Fruit fly (Drosophila melanogaster) whole organism, embryonic: Measurements from ENCODE around the gene Act87E.

ENCODE experiments used
- ATbp ChIP-seq: fragments of 200-800 bp; sonication (Bioruptor generic); optimal IDR thresholded peaks from 2 replicates; lab custom pipeline; 2017; ENCODE audit warnings: missing biosample characterization, mild to moderate bottlenecking, missing genetic modification characterization, missing genetic modification reagents
- Antp ChIP-seq: fragments of 200-800 bp; sonication (Bioruptor generic); optimal IDR thresholded peaks from 3 replicates; lab custom pipeline; 2016; ENCODE audit warnings: missing biosample characterization, missing genetic modification characterization
- CG10321 ChIP-seq: fragments of 200-800 bp; sonication (Bioruptor generic); IDR thresholded peaks from 2 replicates; pipeline ENCODE4 v1.3.6; 2022; ENCODE audit warnings: missing biosample characterization, missing genetic modification characterization
- CG10366 ChIP-seq: fragments of 200-800 bp; sonication (Bioruptor generic); IDR thresholded peaks from 2 replicates; pipeline ENCODE4 v1.3.6; 2022; ENCODE audit warnings: missing biosample characterization, missing genetic modification characterization
- CG10959 ChIP-seq: fragments of 200-800 bp; sonication (Bioruptor generic); IDR thresholded peaks from 2 replicates; pipeline ENCODE4 v1.3.6; 2022; ENCODE audit warnings: missing biosample characterization, missing genetic modification characterization
- CG11696 ChIP-seq: fragments of 200-800 bp; sonication (Bioruptor generic); IDR thresholded peaks from 2 replicates; pipeline ENCODE4 v1.3.6; 2022; ENCODE audit warnings: missing biosample characterization, missing genetic modification characterization
- CG1233 ChIP-seq: fragments of 200-800 bp; sonication (Bioruptor generic); optimal IDR thresholded peaks from 4 replicates; lab custom pipeline; 2018; ENCODE audit warnings: missing biosample characterization, mild to moderate bottlenecking, missing genetic modification characterization
- CG13894 ChIP-seq: fragments of 200-800 bp; sonication (Bioruptor generic); optimal IDR thresholded peaks from 3 replicates; lab custom pipeline; 2018; ENCODE audit warnings: missing biosample characterization, mild to moderate bottlenecking, missing genetic modification characterization, moderate library complexity
- CG14860 ChIP-seq: fragments of 200-800 bp; sonication (Bioruptor generic); IDR thresholded peaks from 3 replicates; pipeline ENCODE4 v1.3.6; 2022; ENCODE audit warnings: missing biosample characterization, missing genetic modification characterization; ENCODE audit not compliant: partially characterized antibody
- CG15514 ChIP-seq: fragments of 200-800 bp; sonication (Bioruptor generic); optimal IDR thresholded peaks from 3 replicates; lab custom pipeline; 2017; ENCODE audit warnings: missing biosample characterization, missing genetic modification characterization, mild to moderate bottlenecking, moderate library complexity, missing genetic modification reagents
- CG1602 ChIP-seq: fragments of 200-800 bp; sonication (Bioruptor generic); optimal IDR thresholded peaks from 3 replicates; lab custom pipeline; 2016; ENCODE audit warnings: missing biosample characterization, missing genetic modification characterization
- CG1603 ChIP-seq: fragments of 200-800 bp; sonication (Bioruptor generic); optimal IDR thresholded peaks from 2 replicates; lab custom pipeline; 2019; ENCODE audit warnings: missing biosample characterization, mild to moderate bottlenecking, missing genetic modification characterization, moderate library complexity
- CG18262 ChIP-seq: fragments of 200-800 bp; optimal IDR thresholded peaks from 3 replicates; lab custom pipeline; 2019; ENCODE audit warnings: missing biosample characterization, mild to moderate bottlenecking, missing genetic modification characterization, moderate library complexity
- CG31441 ChIP-seq: fragments of 200-800 bp; sonication (Bioruptor generic); IDR thresholded peaks from 2 replicates; pipeline ENCODE4 v1.3.6; 2022; ENCODE audit warnings: missing biosample characterization, missing genetic modification characterization
- CG32772 ChIP-seq: fragments of 200-800 bp; sonication (Bioruptor generic); IDR thresholded peaks from 2 replicates; pipeline ENCODE4 v1.3.6; 2022; ENCODE audit warnings: missing biosample characterization, missing genetic modification characterization
- CG6654 ChIP-seq: fragments of 200-800 bp; sonication (Bioruptor generic); optimal IDR thresholded peaks from 2 replicates; lab custom pipeline; 2017; ENCODE audit warnings: missing biosample characterization, mild to moderate bottlenecking, missing genetic modification characterization
- CG6689 ChIP-seq: fragments of 200-800 bp; sonication (Bioruptor generic); IDR thresholded peaks from 2 replicates; pipeline ENCODE4 v1.3.6; 2022; ENCODE audit warnings: missing biosample characterization, missing genetic modification characterization
- CG7839 ChIP-seq: fragments of 200-800 bp; sonication (Bioruptor generic); optimal IDR thresholded peaks from 3 replicates; lab custom pipeline; 2018; ENCODE audit warnings: missing biosample characterization, mild to moderate bottlenecking, missing genetic modification characterization, moderate library complexity
- CG8388 ChIP-seq: fragments of 200-800 bp; sonication (Bioruptor generic); optimal IDR thresholded peaks from 2 replicates; lab custom pipeline; 2019; ENCODE audit warnings: missing biosample characterization, mild to moderate bottlenecking, missing genetic modification characterization, moderate library complexity
- CG8924 ChIP-seq: fragments of 200-800 bp; optimal IDR thresholded peaks from 3 replicates; lab custom pipeline; 2019; ENCODE audit warnings: missing biosample characterization, mild to moderate bottlenecking, missing genetic modification characterization, moderate library complexity
- CG8944 ChIP-seq: fragments of 200-800 bp; sonication (Bioruptor generic); optimal IDR thresholded peaks from 3 replicates; lab custom pipeline; 2016; ENCODE audit warnings: missing biosample characterization, missing genetic modification characterization
- Elba2 ChIP-seq: fragments of 200-800 bp; sonication (Bioruptor generic); optimal IDR thresholded peaks from 3 replicates; lab custom pipeline; 2016; ENCODE audit warnings: missing biosample characterization, missing genetic modification characterization
- Gsc ChIP-seq: fragments of 200-800 bp; sonication (Bioruptor generic); IDR thresholded peaks from 2 replicates; pipeline ENCODE4 v1.3.6; 2022; ENCODE audit warnings: missing biosample characterization, missing genetic modification characterization
- Hmr ChIP-seq: fragments of 200-800 bp; sonication (Bioruptor generic); optimal IDR thresholded peaks from 3 replicates; lab custom pipeline; 2017; ENCODE audit warnings: mild to moderate bottlenecking, missing biosample characterization, missing genetic modification reagents, missing genetic modification characterization
- Hsf ChIP-seq: fragments of 200-800 bp; sonication (Bioruptor generic); optimal IDR thresholded peaks from 3 replicates; lab custom pipeline; 2016; ENCODE audit warnings: missing biosample characterization, missing genetic modification characterization
- NC2β ChIP-seq: fragments of 200-800 bp; sonication (Bioruptor generic); optimal IDR thresholded peaks from 2 replicates; lab custom pipeline; 2016; ENCODE audit warnings: missing biosample characterization, missing genetic modification characterization
- Nf-YA ChIP-seq: fragments of 200-800 bp; sonication (Bioruptor generic); IDR thresholded peaks from 2 replicates; pipeline ENCODE4 v1.3.6; 2022; ENCODE audit warnings: missing biosample characterization, missing genetic modification characterization
- Ssrp ChIP-seq: fragments of 200-800 bp; sonication (Bioruptor generic); optimal IDR thresholded peaks from 2 replicates; lab custom pipeline; 2018; ENCODE audit warnings: missing biosample characterization, mild to moderate bottlenecking, missing genetic modification characterization, moderate library complexity
- Xbp1 ChIP-seq: fragments of 200-800 bp; sonication (Bioruptor generic); optimal IDR thresholded peaks from 3 replicates; lab custom pipeline; 2016; ENCODE audit warnings: missing biosample characterization, mild to moderate bottlenecking, missing genetic modification characterization
- ara ChIP-seq: fragments of 200-800 bp; sonication (Bioruptor generic); IDR thresholded peaks from 2 replicates; pipeline ENCODE4 v1.3.6; 2022; ENCODE audit warnings: missing biosample characterization, missing genetic modification characterization
- az2 ChIP-seq: fragments of 200-800 bp; sonication (Bioruptor generic); optimal IDR thresholded peaks from 3 replicates; lab custom pipeline; 2016; ENCODE audit warnings: missing biosample characterization, missing genetic modification characterization
- cad ChIP-seq: fragments of >200 bp; optimal IDR thresholded peaks from 2 replicates; lab custom pipeline; 2017; ENCODE audit warnings: missing biosample characterization, missing genetic modification characterization
- dan ChIP-seq: fragments of 200-800 bp; sonication (Bioruptor generic); IDR thresholded peaks from 2 replicates; pipeline ENCODE4 v1.3.6; 2022; ENCODE audit warnings: missing biosample characterization, missing genetic modification characterization
- dmrt99B ChIP-seq: fragments of 200-800 bp; sonication (Bioruptor generic); optimal IDR thresholded peaks from 2 replicates; lab custom pipeline; 2018; ENCODE audit warnings: missing biosample characterization, mild to moderate bottlenecking, missing genetic modification characterization, moderate library complexity
- dysf ChIP-seq: fragments of 200-800 bp; sonication (Bioruptor generic); IDR thresholded peaks from 3 replicates; pipeline ENCODE4 v1.3.6; 2022; ENCODE audit warnings: missing biosample characterization, missing genetic modification characterization
- esg ChIP-seq: fragments of 200-800 bp; sonication (Bioruptor generic); conservative IDR thresholded peaks from 2 replicates; pipeline ENCODE4 v1.3.6; 2022; ENCODE audit warnings: missing biosample characterization, missing genetic modification characterization
- jumu ChIP-seq: fragments of 200-800 bp; sonication (Bioruptor generic); optimal IDR thresholded peaks from 3 replicates; lab custom pipeline; 2016; ENCODE audit warnings: missing biosample characterization, missing genetic modification characterization
- lmd ChIP-seq: fragments of 200-800 bp; sonication (Bioruptor generic); IDR thresholded peaks from 2 replicates; pipeline ENCODE4 v1.3.6; 2022; ENCODE audit warnings: missing biosample characterization, missing genetic modification characterization
- lola ChIP-seq, 3 experiments: fragments of >200 bp in 2 of 3; fragments of 200-800 bp in 1 of 3; sonication (Bioruptor generic) in 1 of 3; optimal IDR thresholded peaks; 2 replicates each; lab custom pipeline; 2017 to 2019; ENCODE audit warnings: missing biosample characterization in 3 of 3, missing genetic modification characterization in 3 of 3, mild to moderate bottlenecking in 1 of 3, moderate library complexity in 1 of 3
- luna ChIP-seq: fragments of 200-800 bp; sonication (Bioruptor generic); optimal IDR thresholded peaks from 2 replicates; lab custom pipeline; 2016; ENCODE audit warnings: missing biosample characterization, missing genetic modification characterization
- mirr ChIP-seq: fragments of 200-800 bp; sonication (Bioruptor generic); optimal IDR thresholded peaks from 3 replicates; lab custom pipeline; 2018; ENCODE audit warnings: missing biosample characterization, mild to moderate bottlenecking, missing genetic modification characterization
- pnt ChIP-seq: fragments of 200-800 bp; sonication (Bioruptor generic); optimal IDR thresholded peaks from 3 replicates; lab custom pipeline; 2016; ENCODE audit warnings: missing biosample characterization, missing genetic modification characterization
- ro ChIP-seq: fragments of 200-800 bp; sonication (Bioruptor generic); IDR thresholded peaks from 2 replicates; pipeline ENCODE4 v1.3.6; 2022; ENCODE audit warnings: missing biosample characterization, missing genetic modification characterization
- salm ChIP-seq: fragments of 200-800 bp; sonication (Bioruptor generic); optimal IDR thresholded peaks from 2 replicates; lab custom pipeline; 2018; ENCODE audit warnings: missing biosample characterization, mild to moderate bottlenecking, missing genetic modification characterization
- seq ChIP-seq: fragments of 200-800 bp; sonication (Bioruptor generic); IDR thresholded peaks from 2 replicates; pipeline ENCODE4 v1.3.6; 2022; ENCODE audit warnings: missing biosample characterization, missing genetic modification characterization
- sim ChIP-seq: fragments of 200-800 bp; sonication (Bioruptor generic); IDR thresholded peaks from 2 replicates; pipeline ENCODE4 v1.3.6; 2022; ENCODE audit warnings: missing biosample characterization, missing genetic modification characterization
- slp2 ChIP-seq: fragments of 200-800 bp; sonication (Bioruptor generic); optimal IDR thresholded peaks from 2 replicates; lab custom pipeline; 2016; ENCODE audit warnings: missing biosample characterization, missing genetic modification characterization
- tgo ChIP-seq: fragments of 200-800 bp; sonication (Bioruptor generic); IDR thresholded peaks from 3 replicates; pipeline ENCODE4 v1.3.6; 2022; ENCODE audit warnings: missing biosample characterization, missing genetic modification characterization
- twi ChIP-seq: fragments of 200-800 bp; optimal IDR thresholded peaks from 2 replicates; lab custom pipeline; 2019; ENCODE audit warnings: missing biosample characterization, mild to moderate bottlenecking, missing genetic modification characterization, moderate library complexity
- zf30C ChIP-seq: fragments of 200-800 bp; sonication (Bioruptor generic); optimal IDR thresholded peaks from 3 replicates; lab custom pipeline; 2018; ENCODE audit warnings: missing biosample characterization, mild to moderate bottlenecking, missing genetic modification characterization
- zfh1 ChIP-seq: fragments of 200-800 bp; sonication (Bioruptor generic); IDR thresholded peaks from 3 replicates; pipeline ENCODE4 v1.3.6; 2022; ENCODE audit warnings: missing biosample characterization, missing genetic modification characterization

Gene Act87E

dm6 chr3R:13469246-13469645, 43.5 kb downstream of the Act87E start (continued):
- TF ChIP-seq dmrt99B (tag; lab: Kevin White, UChicago) (peak; percentile 39), cad (GFP tag; lab: Kevin White, UChicago) (no peak), CG14860 (GFP tag; lab: Robert Waterston, UW) (no peak), CG15514 (GFP tag; lab: Kevin White, UChicago) (no peak), CG6689 (GFP tag; lab: Robert Waterston, UW) (peak; percentile 49), esg (GFP tag; lab: Robert Waterston, UW) (0 out of 2 replicates have a peak, but pooled peaks have one; percentile 10), dysf (GFP tag; lab: Robert Waterston, UW) (no peak), slp2 (GFP tag; lab: Kevin White, UChicago) (peak; percentile 11), zfh1 (GFP tag; lab: Robert Waterston, UW) (0 out of 3 replicates have a peak, but pooled peaks have one; percentile 14), dan (GFP tag; lab: Robert Waterston, UW) (0 out of 2 replicates have a peak, but pooled peaks have one; percentile 25), CG1603 (tag; lab: Kevin White, UChicago) (peak; percentile 61), mirr (GFP tag; lab: Kevin White, UChicago) (no peak), Elba2 (no peak), pnt (GFP tag; lab: Kevin White, UChicago) (peak; percentile 32), ATbp (peak; percentile 11), CG10321 (GFP tag; lab: Robert Waterston, UW) (no peak), salm (tag; lab: Kevin White, UChicago) (no peak), Hmr (GFP tag; lab: Kevin White, UChicago) (peak; percentile 25), Xbp1 (peak; percentile 24), twi (tag; lab: Kevin White, UChicago) (peak; percentile 19), luna (GFP tag; lab: Kevin White, UChicago) (no peak), CG6654 (GFP tag; lab: Kevin White, UChicago) (no peak), CG1602 (GFP tag; lab: Kevin White, UChicago) (peak; percentile 25), tgo (GFP tag; lab: Robert Waterston, UW) (0 out of 3 replicates have a peak, but pooled peaks have one; percentile 22), ara (GFP tag; lab: Robert Waterston, UW) (peak; percentile 64), NC2β (peak; percentile 5), Ssrp (tag; lab: Kevin White, UChicago) (peak; percentile 29), Gsc (0 out of 2 replicates have a peak, but pooled peaks have one; percentile 11), CG10366 (GFP tag; lab: Robert Waterston, UW) (peak; percentile 12; the same call in 1 of the 2 replicates), CG18262 (tag; lab: Kevin White, UChicago) (peak; percentile 66), lmd (GFP tag; lab: Robert Waterston, UW) (peak; percentile 41; the same call in 1 of the 2 replicates), Nf-YA (no peak), CG31441 (GFP tag; lab: Robert Waterston, UW) (peak; percentile 44; the same call in 1 of the 2 replicates), CG10959 (0 out of 2 replicates have a peak, but pooled peaks have one; percentile 19), Hsf (GFP tag; lab: Kevin White, UChicago) (peak; percentile 8), CG8924 (tag; lab: Kevin White, UChicago) (peak; percentile 44), CG32772 (GFP tag; lab: Robert Waterston, UW) (peak; percentile 58), zf30C (GFP tag; lab: Kevin White, UChicago) (peak; percentile 76), CG11696 (GFP tag; lab: Robert Waterston, UW) (peak; percentile 46; the same call in 1 of the 2 replicates), Antp (peak; percentile 41), seq (GFP tag; lab: Robert Waterston, UW) (no peak), CG13894 (tag; lab: Kevin White, UChicago) (no peak), CG8944 (GFP tag; lab: Kevin White, UChicago) (peak; percentile 22), ro (GFP tag; lab: Robert Waterston, UW) (no peak), jumu (GFP tag; lab: Kevin White, UChicago) (peak; percentile 39), sim (GFP tag; lab: Robert Waterston, UW) (peak; percentile 54; the same call in 1 of the 2 replicates), CG8388 (GFP tag; lab: Kevin White, UChicago) (peak; percentile 15), lola (GFP tag; optimal IDR thresholded peaks at IDR 0.05; lab: Kevin White, UChicago) (peak in 1 of 3 experiments; percentile 67), CG7839 (tag; lab: Kevin White, UChicago) (peak; percentile 48), CG1233 (GFP tag; lab: Kevin White, UChicago) (no peak), az2 (peak; percentile 32)
